Worm (Caenorhabditis elegans): ENCODE measurements around the gene F54B11.10.

F54B11.10 gene

DNA sequence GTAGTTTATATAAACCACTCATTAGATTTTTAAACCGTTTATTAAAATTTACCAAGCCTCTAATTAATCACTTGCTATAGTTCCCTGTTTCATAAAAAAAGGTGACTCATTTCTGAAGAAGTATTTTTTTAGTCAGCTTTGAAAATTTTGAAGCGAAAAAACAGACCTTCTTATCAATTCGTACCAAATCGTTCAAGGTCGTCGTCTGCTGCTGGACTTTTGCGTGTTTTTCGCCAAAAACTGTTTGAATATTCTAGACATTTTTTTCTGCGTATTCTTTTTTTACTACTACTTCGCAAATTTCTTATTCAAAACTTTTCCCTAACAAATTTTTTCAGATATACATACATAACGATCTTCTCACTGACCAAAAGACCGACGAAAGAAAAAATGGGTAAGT is 39.7 kb upstream of the F54B11.10 start, which contains the start of gene cah-4:
Gene cah-4, plus strand, starts transcription at position 339 of the 400 bp plus-strand sequence.
- peak; percentile 82 for TF ChIP-seq ama-1 (optimal IDR thresholded peaks at IDR 0.05)
- TF ChIP-seq lsy-2 (tag; optimal IDR thresholded peaks at IDR 0.05), result no peak

- no peak for TF ChIP-seq ztf-11 (tag; optimal IDR thresholded peaks at IDR 0.05)
- TF ChIP-seq sem-4 (tag; optimal IDR thresholded peaks at IDR 0.05), result peak; percentile 12
- TF ChIP-seq mbf-1 (tag; optimal IDR thresholded peaks at IDR 0.05), result no peak
- TF ChIP-seq zag-1 (tag; optimal IDR thresholded peaks at IDR 0.05), result no peak
- TF ChIP-seq lin-11 (tag; optimal IDR thresholded peaks at IDR 0.05), result no peak
- TF ChIP-seq fos-1 (tag; optimal IDR thresholded peaks at IDR 0.05), result no peak
- no peak for TF ChIP-seq nhr-77 (tag; optimal IDR thresholded peaks at IDR 0.05)
- no peak for TF ChIP-seq peb-1 (tag; optimal IDR thresholded peaks at IDR 0.05)
- peak; percentile 37 for TF ChIP-seq unc-55 (GFP tag; optimal IDR thresholded peaks at IDR 0.05)
- TF ChIP-seq unc-39 (tag; optimal IDR thresholded peaks at IDR 0.05), result no peak
- TF ChIP-seq Y55F3AM.14 (GFP tag; optimal IDR thresholded peaks at IDR 0.05), result peak; percentile 29
- TF ChIP-seq lsy-2 (tag; optimal IDR thresholded peaks at IDR 0.05), result peak in 1 of 2 experiments; percentile 33
- peak; percentile 17 for TF ChIP-seq crh-2 (tag; optimal IDR thresholded peaks at IDR 0.05)
- TF ChIP-seq sma-3 (GFP tag; optimal IDR thresholded peaks at IDR 0.05), result no peak
- no peak for TF ChIP-seq gmeb-1 (tag; optimal IDR thresholded peaks at IDR 0.05)
- TF ChIP-seq lin-39 (tag; optimal IDR thresholded peaks at IDR 0.05), result no peak
- TF ChIP-seq skn-1 (tag; optimal IDR thresholded peaks at IDR 0.05), result no peak
- TF ChIP-seq ceh-82 (tag; optimal IDR thresholded peaks at IDR 0.05), result no peak
- no peak for TF ChIP-seq elt-1 (tag; optimal IDR thresholded peaks at IDR 0.05)
- peak; percentile 51 for TF ChIP-seq sma-9 (GFP tag; optimal IDR thresholded peaks at IDR 0.05)
- no peak for TF ChIP-seq sma-9 (tag; optimal IDR thresholded peaks at IDR 0.05)
- TF ChIP-seq mdl-1 (tag; optimal IDR thresholded peaks at IDR 0.05), result no peak
- TF ChIP-seq aly-2 (tag; optimal IDR thresholded peaks at IDR 0.05), result no peak
- no peak for TF ChIP-seq nhr-23 (tag; optimal IDR thresholded peaks at IDR 0.05)
- TF ChIP-seq ZK546.5 (tag; optimal IDR thresholded peaks at IDR 0.05), result no peak
- no peak for TF ChIP-seq nhr-21 (tag; optimal IDR thresholded peaks at IDR 0.05)
- TF ChIP-seq nhr-6 (tag; optimal IDR thresholded peaks at IDR 0.05), result no peak
- peak; percentile 56 for TF ChIP-seq C34F6.9 (tag; optimal IDR thresholded peaks at IDR 0.05)
- peak; percentile 38 for TF ChIP-seq ztf-4 (tag; optimal IDR thresholded peaks at IDR 0.05)
- TF ChIP-seq elt-3 (tag; optimal IDR thresholded peaks at IDR 0.05), result no peak
- TF ChIP-seq F13H6.1 (tag; optimal IDR thresholded peaks at IDR 0.05), result no peak
- TF ChIP-seq dmd-4 (tag; optimal IDR thresholded peaks at IDR 0.05), result no peak
- peak; percentile 26 for TF ChIP-seq ama-1 (optimal IDR thresholded peaks at IDR 0.05)
- peak; percentile 31 for TF ChIP-seq blmp-1 (tag; optimal IDR thresholded peaks at IDR 0.05; ENCODE audit: insufficient read depth)
- TF ChIP-seq nhr-129 (tag; optimal IDR thresholded peaks at IDR 0.05), result peak; percentile 10
- no peak for TF ChIP-seq nhr-11 (tag; optimal IDR thresholded peaks at IDR 0.05)
- TF ChIP-seq lin-13 (GFP tag; optimal IDR thresholded peaks at IDR 0.05), result peak; percentile 26
- no peak for TF ChIP-seq nhr-12 (tag; optimal IDR thresholded peaks at IDR 0.05)
- no peak for TF ChIP-seq unc-62 (GFP tag; optimal IDR thresholded peaks at IDR 0.05)
- TF ChIP-seq nhr-237 (tag; optimal IDR thresholded peaks at IDR 0.05), result no peak
- TF ChIP-seq ztf-1 (GFP tag; conservative IDR thresholded peaks at IDR 0.05), result no peak
- TF ChIP-seq egl-27 (tag; optimal IDR thresholded peaks at IDR 0.05), result no peak
- TF ChIP-seq nhr-10 (tag; optimal IDR thresholded peaks at IDR 0.05), result no peak
- no peak for TF ChIP-seq nhr-25 (tag; optimal IDR thresholded peaks at IDR 0.05)
- TF ChIP-seq alr-1 (tag; optimal IDR thresholded peaks at IDR 0.05), result no peak
- no peak for TF ChIP-seq mab-5 (tag; optimal IDR thresholded peaks at IDR 0.05)
- TF ChIP-seq R02D3.7 (tag; optimal IDR thresholded peaks at IDR 0.05), result no peak
- TF ChIP-seq snpc-4 (tag; optimal IDR thresholded peaks at IDR 0.05), result no peak
- no peak for TF ChIP-seq ceh-16 (tag; optimal IDR thresholded peaks at IDR 0.05)
Observed at ce11 chrX:13542757-13543156, 39.2 kb upstream of the F54B11.10 start.

Data from whole organism, L2 larva.